Fruit fly (Drosophila melanogaster) whole organism, embryonic: Measurements from ENCODE around the gene mad2.

ENCODE experiments used
- CG10321 ChIP-seq: fragments of 200-800 bp; sonication (Bioruptor generic); IDR thresholded peaks from 2 replicates; pipeline ENCODE4 v1.3.6; 2022; ENCODE audit warnings: missing biosample characterization, missing genetic modification characterization
- CG12219 ChIP-seq: fragments of 200-800 bp; sonication (Bioruptor generic); optimal IDR thresholded peaks from 3 replicates; lab custom pipeline; 2018; ENCODE audit warnings: missing biosample characterization, mild to moderate bottlenecking, missing genetic modification characterization
- CG12659 ChIP-seq: fragments of 200-800 bp; sonication (Bioruptor generic); optimal IDR thresholded peaks from 3 replicates; lab custom pipeline; 2017; ENCODE audit warnings: mild to moderate bottlenecking, missing biosample characterization, missing genetic modification reagents, missing genetic modification characterization
- CG13287 ChIP-seq: fragments of 200-800 bp; sonication (Bioruptor generic); IDR thresholded peaks from 2 replicates; pipeline ENCODE4 v1.3.6; 2022; ENCODE audit warnings: missing biosample characterization, missing genetic modification characterization; ENCODE audit not compliant: partially characterized antibody
- CG14860 ChIP-seq: fragments of 200-800 bp; sonication (Bioruptor generic); IDR thresholded peaks from 3 replicates; pipeline ENCODE4 v1.3.6; 2022; ENCODE audit warnings: missing biosample characterization, missing genetic modification characterization; ENCODE audit not compliant: partially characterized antibody
- CG14965 ChIP-seq: fragments of 200-800 bp; sonication (Bioruptor generic); optimal IDR thresholded peaks from 2 replicates; lab custom pipeline; 2016; ENCODE audit warnings: missing biosample characterization, missing genetic modification characterization, borderline replicate concordance
- CG15073 ChIP-seq: fragments of 200-800 bp; sonication (Bioruptor generic); optimal IDR thresholded peaks from 2 replicates; lab custom pipeline; 2016; ENCODE audit warnings: missing biosample characterization, missing genetic modification characterization
- CG15696 ChIP-seq: fragments of 200-800 bp; sonication (Bioruptor generic); optimal IDR thresholded peaks from 2 replicates; lab custom pipeline; 2019; ENCODE audit warnings: missing biosample characterization, mild to moderate bottlenecking, missing genetic modification characterization, moderate library complexity
- CG17361 ChIP-seq: fragments of 200-800 bp; sonication (Bioruptor generic); IDR thresholded peaks from 3 replicates; pipeline ENCODE4 v1.3.6; 2022; ENCODE audit warnings: missing biosample characterization, missing genetic modification characterization
- CG3407 ChIP-seq: fragments of 200-800 bp; sonication (Bioruptor generic); optimal IDR thresholded peaks from 2 replicates; lab custom pipeline; 2018; ENCODE audit warnings: missing biosample characterization, mild to moderate bottlenecking, missing genetic modification characterization
- CG42726 ChIP-seq: fragments of 200-800 bp; sonication (Bioruptor generic); IDR thresholded peaks from 2 replicates; pipeline ENCODE4 v1.3.6; 2022; ENCODE audit warnings: missing biosample characterization, missing genetic modification characterization; ENCODE audit not compliant: partially characterized antibody
- CG4424 ChIP-seq: fragments of 200-800 bp; sonication (Bioruptor generic); optimal IDR thresholded peaks from 3 replicates; lab custom pipeline; 2016; ENCODE audit warnings: missing biosample characterization, missing genetic modification characterization
- CG6654 ChIP-seq: fragments of 200-800 bp; sonication (Bioruptor generic); optimal IDR thresholded peaks from 2 replicates; lab custom pipeline; 2017; ENCODE audit warnings: missing biosample characterization, mild to moderate bottlenecking, missing genetic modification characterization
- CG6813 ChIP-seq: fragments of 200-800 bp; sonication (Bioruptor generic); optimal IDR thresholded peaks from 2 replicates; lab custom pipeline; 2017; ENCODE audit warnings: missing biosample characterization, missing genetic modification characterization, mild to moderate bottlenecking, moderate library complexity, missing genetic modification reagents
- CG7745 ChIP-seq: fragments of 200-800 bp; sonication (Bioruptor generic); optimal IDR thresholded peaks from 2 replicates; lab custom pipeline; 2018; ENCODE audit warnings: missing biosample characterization, mild to moderate bottlenecking, missing genetic modification characterization, moderate library complexity
- CG7839 ChIP-seq: fragments of 200-800 bp; sonication (Bioruptor generic); optimal IDR thresholded peaks from 3 replicates; lab custom pipeline; 2018; ENCODE audit warnings: missing biosample characterization, mild to moderate bottlenecking, missing genetic modification characterization, moderate library complexity
- CG8944 ChIP-seq: fragments of 200-800 bp; sonication (Bioruptor generic); optimal IDR thresholded peaks from 3 replicates; lab custom pipeline; 2016; ENCODE audit warnings: missing biosample characterization, missing genetic modification characterization
- CG9727 ChIP-seq: fragments of 200-800 bp; sonication (Bioruptor generic); optimal IDR thresholded peaks from 3 replicates; lab custom pipeline; 2017; ENCODE audit warnings: missing biosample characterization, mild to moderate bottlenecking, missing genetic modification characterization
- CkIIα-i1 ChIP-seq: fragments of 200-800 bp; sonication (Bioruptor generic); IDR thresholded peaks from 2 replicates; pipeline ENCODE4 v1.3.6; 2022; ENCODE audit warnings: missing biosample characterization, missing genetic modification characterization
- Dfd ChIP-seq, 2 experiments: fragments of >200 bp; optimal IDR thresholded peaks; 2 replicates each; lab custom pipeline; 2017; ENCODE audit warnings: missing biosample characterization in 2 of 2, missing genetic modification characterization in 2 of 2
- Doc2 ChIP-seq: fragments of 200-800 bp; sonication (Bioruptor generic); IDR thresholded peaks from 2 replicates; pipeline ENCODE4 v1.3.6; 2022; ENCODE audit warnings: missing biosample characterization, missing genetic modification characterization
- ERR ChIP-seq: fragments of 200-800 bp; sonication (Bioruptor generic); optimal IDR thresholded peaks from 2 replicates; lab custom pipeline; 2016; ENCODE audit warnings: missing biosample characterization, missing genetic modification characterization
- Gsc ChIP-seq: fragments of 200-800 bp; sonication (Bioruptor generic); IDR thresholded peaks from 2 replicates; pipeline ENCODE4 v1.3.6; 2022; ENCODE audit warnings: missing biosample characterization, missing genetic modification characterization
- HLH4C ChIP-seq: fragments of 200-800 bp; sonication (Bioruptor generic); IDR thresholded peaks from 3 replicates; pipeline ENCODE4 v1.3.6; 2022; ENCODE audit warnings: missing biosample characterization, missing genetic modification characterization; ENCODE audit not compliant: partially characterized antibody
- Hey ChIP-seq: fragments of 200-800 bp; sonication (Bioruptor generic); optimal IDR thresholded peaks from 3 replicates; lab custom pipeline; 2018; ENCODE audit warnings: missing biosample characterization, mild to moderate bottlenecking, missing genetic modification characterization
- Hr3 ChIP-seq: fragments of 200-800 bp; sonication (Bioruptor generic); optimal IDR thresholded peaks from 3 replicates; lab custom pipeline; 2016; ENCODE audit warnings: missing biosample characterization, missing genetic modification characterization
- MESR4 ChIP-seq: fragments of 200-800 bp; sonication (Bioruptor generic); optimal IDR thresholded peaks from 2 replicates; lab custom pipeline; 2018; ENCODE audit warnings: missing biosample characterization, mild to moderate bottlenecking, missing genetic modification characterization, moderate library complexity
- Neu2 ChIP-seq: fragments of 200-800 bp; sonication (Bioruptor generic); optimal IDR thresholded peaks from 3 replicates; lab custom pipeline; 2016; ENCODE audit warnings: missing biosample characterization, missing genetic modification characterization, borderline replicate concordance
- PHDP ChIP-seq: fragments of 200-800 bp; sonication (Bioruptor generic); optimal IDR thresholded peaks from 3 replicates; lab custom pipeline; 2018; ENCODE audit warnings: missing biosample characterization, mild to moderate bottlenecking, missing genetic modification characterization, moderate library complexity
- Rx ChIP-seq: fragments of 200-800 bp; sonication (Bioruptor generic); IDR thresholded peaks from 2 replicates; pipeline ENCODE4 v1.3.6; 2022; ENCODE audit warnings: missing biosample characterization, missing genetic modification characterization
- ab ChIP-seq: fragments of 200-800 bp; sonication (Bioruptor generic); optimal IDR thresholded peaks from 2 replicates; lab custom pipeline; 2016; ENCODE audit warnings: missing biosample characterization, missing genetic modification characterization
- ac ChIP-seq: fragments of 200-800 bp; sonication (Bioruptor generic); optimal IDR thresholded peaks from 3 replicates; lab custom pipeline; 2017; ENCODE audit warnings: missing biosample characterization, mild to moderate bottlenecking, missing genetic modification characterization
- caup ChIP-seq: fragments of 200-800 bp; sonication (Bioruptor generic); optimal IDR thresholded peaks from 3 replicates; lab custom pipeline; 2017; ENCODE audit warnings: missing biosample characterization, mild to moderate bottlenecking, missing genetic modification characterization, moderate library complexity; ENCODE audit not compliant: severe bottlenecking
- chn ChIP-seq: fragments of 200-800 bp; sonication (Bioruptor generic); optimal IDR thresholded peaks from 2 replicates; lab custom pipeline; 2016; ENCODE audit warnings: missing biosample characterization, missing genetic modification characterization
- dmrt99B ChIP-seq: fragments of 200-800 bp; sonication (Bioruptor generic); optimal IDR thresholded peaks from 2 replicates; lab custom pipeline; 2018; ENCODE audit warnings: missing biosample characterization, mild to moderate bottlenecking, missing genetic modification characterization, moderate library complexity
- dpn ChIP-seq, 2 experiments: fragments of 200-800 bp; sonication (Bioruptor generic); optimal IDR thresholded peaks; 3 replicates each; lab custom pipeline; 2016; ENCODE audit warnings: missing biosample characterization in 2 of 2, missing genetic modification characterization in 2 of 2
- ftz-f1 ChIP-seq: fragments of 200-800 bp; sonication (Bioruptor generic); optimal IDR thresholded peaks from 2 replicates; lab custom pipeline; 2016; ENCODE audit warnings: missing biosample characterization, missing genetic modification characterization
- gcm ChIP-seq: fragments of 200-800 bp; sonication (Bioruptor generic); optimal IDR thresholded peaks from 2 replicates; lab custom pipeline; 2019; ENCODE audit warnings: missing biosample characterization, mild to moderate bottlenecking, missing genetic modification characterization, moderate library complexity
- gsb-n ChIP-seq: fragments of 200-800 bp; sonication (Bioruptor generic); optimal IDR thresholded peaks from 3 replicates; lab custom pipeline; 2018; ENCODE audit warnings: missing biosample characterization, mild to moderate bottlenecking, missing genetic modification characterization
- h ChIP-seq: fragments of >200 bp; optimal IDR thresholded peaks from 2 replicates; lab custom pipeline; 2017
- hb ChIP-seq: fragments of 200-800 bp; sonication (Bioruptor generic); IDR thresholded peaks from 3 replicates; pipeline ENCODE4 v1.3.6; 2022; ENCODE audit warnings: missing biosample characterization, missing genetic modification characterization; ENCODE audit not compliant: partially characterized antibody
- ind ChIP-seq: fragments of 200-800 bp; sonication (Bioruptor generic); optimal IDR thresholded peaks from 3 replicates; lab custom pipeline; 2016; ENCODE audit warnings: missing biosample characterization, missing genetic modification characterization
- kay ChIP-seq: fragments of 200-800 bp; sonication (Bioruptor generic); optimal IDR thresholded peaks from 2 replicates; lab custom pipeline; 2016; ENCODE audit warnings: missing biosample characterization, missing genetic modification characterization
- nerfin-1 ChIP-seq: fragments of 200-800 bp; sonication (Bioruptor generic); optimal IDR thresholded peaks from 3 replicates; lab custom pipeline; 2019; ENCODE audit warnings: missing biosample characterization, mild to moderate bottlenecking, missing genetic modification characterization, moderate library complexity
- oc ChIP-seq: fragments of 200-800 bp; sonication (Bioruptor generic); optimal IDR thresholded peaks from 2 replicates; lab custom pipeline; 2018; ENCODE audit warnings: missing biosample characterization, mild to moderate bottlenecking, missing genetic modification characterization, moderate library complexity
- pnt ChIP-seq: fragments of 200-800 bp; sonication (Bioruptor generic); optimal IDR thresholded peaks from 3 replicates; lab custom pipeline; 2016; ENCODE audit warnings: missing biosample characterization, missing genetic modification characterization
- scrt ChIP-seq: fragments of 200-800 bp; sonication (Bioruptor generic); optimal IDR thresholded peaks from 2 replicates; lab custom pipeline; 2018; ENCODE audit warnings: missing biosample characterization, mild to moderate bottlenecking, missing genetic modification characterization, moderate library complexity
- sens ChIP-seq: fragments of 200-800 bp; sonication (Bioruptor generic); peaks from one replicate; lab custom pipeline; 2016; ENCODE audit warnings: missing biosample characterization, missing genetic modification characterization
- sima ChIP-seq: fragments of 200-800 bp; sonication (Bioruptor generic); optimal IDR thresholded peaks from 2 replicates; lab custom pipeline; 2016; ENCODE audit warnings: missing biosample characterization, missing genetic modification characterization
- tin ChIP-seq: fragments of 200-800 bp; sonication (Bioruptor generic); optimal IDR thresholded peaks from 3 replicates; lab custom pipeline; 2016; ENCODE audit warnings: missing biosample characterization, missing genetic modification characterization
- zen2 ChIP-seq: fragments of 200-800 bp; sonication (Bioruptor generic); IDR thresholded peaks from 3 replicates; pipeline ENCODE4 v1.3.6; 2022; ENCODE audit warnings: missing biosample characterization, missing genetic modification characterization; ENCODE audit not compliant: partially characterized antibody

Gene mad2

DNA sequence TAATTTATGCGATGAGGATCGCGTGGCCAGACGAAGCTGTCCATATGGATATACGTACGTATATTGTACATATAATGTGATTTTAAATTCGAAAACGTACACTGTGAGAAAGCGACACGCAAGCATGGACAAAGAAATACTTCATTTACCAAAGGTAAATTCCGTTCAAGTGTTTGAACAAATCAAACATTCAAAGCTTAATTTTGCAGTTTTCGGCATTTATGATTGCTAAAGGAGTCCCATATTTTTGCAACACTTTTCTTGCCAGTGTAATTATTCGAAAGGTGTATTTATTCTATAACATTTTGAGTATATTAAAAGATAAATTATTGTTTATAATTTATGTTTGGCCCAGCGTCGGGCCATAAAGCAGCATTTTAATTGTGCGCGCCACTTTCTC is 6.4 kb upstream of the mad2 start (continued):
- TF ChIP-seq chn (GFP tag; lab: Kevin White, UChicago) (no peak), ERR (GFP tag; lab: Kevin White, UChicago) (no peak), CG6813 (no peak), ac (GFP tag; lab: Kevin White, UChicago) (no peak), pnt (no peak), HLH4C (no peak), hb (GFP tag; lab: Robert Waterston, UW) (no peak), CG42726 (no peak), h (lab: Kevin White, UChicago) (no peak), CG4424 (GFP tag; lab: Kevin White, UChicago) (no peak), CG6654 (GFP tag; lab: Kevin White, UChicago) (no peak), oc (tag; lab: Kevin White, UChicago) (no peak), Doc2 (GFP tag; lab: Robert Waterston, UW) (no peak), ftz-f1 (GFP tag; lab: Kevin White, UChicago) (no peak), CkIIα-i1 (GFP tag; lab: Robert Waterston, UW) (no peak), sima (no peak), gsb-n (tag; lab: Kevin White, UChicago) (no peak), CG10321 (GFP tag; lab: Robert Waterston, UW) (no peak), CG15696 (no peak), MESR4 (GFP tag; lab: Kevin White, UChicago) (no peak), nerfin-1 (tag; lab: Kevin White, UChicago) (no peak), CG7839 (tag; lab: Kevin White, UChicago) (peak; percentile 42), scrt (GFP tag; lab: Kevin White, UChicago) (no peak), CG15073 (no peak), ind (GFP tag; lab: Kevin White, UChicago) (peak; percentile 33), CG8944 (no peak), CG7745 (tag; lab: Kevin White, UChicago) (no peak), ab (no peak), tin (GFP tag; lab: Kevin White, UChicago) (no peak), CG9727 (GFP tag; lab: Kevin White, UChicago) (peak; percentile 36), dmrt99B (tag; lab: Kevin White, UChicago) (peak; percentile 31), CG17361 (GFP tag; lab: Robert Waterston, UW) (peak; percentile 44; the same call in 1 of the 3 replicates), Dfd (GFP tag; optimal IDR thresholded peaks at IDR 0.05; lab: Kevin White, UChicago) (no peak), kay (GFP tag; lab: Kevin White, UChicago) (no peak), CG12219 (GFP tag; lab: Kevin White, UChicago) (no peak), Gsc (GFP tag; lab: Robert Waterston, UW) (no peak), Neu2 (GFP tag; lab: Kevin White, UChicago) (no peak), gcm (peak; percentile 8), CG12659 (GFP tag; lab: Kevin White, UChicago) (peak; percentile 3), dpn (GFP tag; optimal IDR thresholded peaks at IDR 0.05; lab: Kevin White, UChicago) (peak; percentile 38 to 39), Hr3 (no peak), CG14860 (GFP tag; lab: Robert Waterston, UW) (no peak), zen2 (GFP tag; lab: Robert Waterston, UW) (no peak), PHDP (tag; lab: Kevin White, UChicago) (peak; percentile 44), CG14965 (GFP tag; lab: Kevin White, UChicago) (no peak), Rx (no peak), CG3407 (GFP tag; lab: Kevin White, UChicago) (no peak), caup (peak; percentile 11), CG13287 (no peak), sens (GFP tag; lab: Kevin White, UChicago) (peak; percentile 79), Hey (no peak)
